Worm (Caenorhabditis elegans) whole organism, L4 larva: ENCODE results near the gene tdc-1.

Experiments used
- Y75B8A.6 ChIP-seq: fragments of 200-800 bp; sonication (Bioruptor generic); IDR thresholded peaks from 2 replicates; pipeline ENCODE4 v1.3.6; 2022; ENCODE audit warnings: missing genetic modification reagents, missing genetic modification characterization, missing compliant biosample characterization
- ZK337.2 ChIP-seq: fragments of 200-800 bp; sonication (Bioruptor generic); IDR thresholded peaks from 2 replicates; pipeline ENCODE4 v1.3.6; 2022; ENCODE audit warnings: missing genetic modification reagents, missing genetic modification characterization, missing compliant biosample characterization
- aly-2 ChIP-seq: sonication (generic microtip); optimal IDR thresholded peaks from 2 replicates; lab custom pipeline; 2018; ENCODE audit warnings: missing biosample characterization, missing genetic modification characterization
- daf-8 ChIP-seq: fragments of 200-800 bp; sonication (Bioruptor generic); IDR thresholded peaks from 2 replicates; pipeline ENCODE4 v1.3.6; 2022; ENCODE audit warnings: missing genetic modification characterization, missing compliant biosample characterization
- fos-1 ChIP-seq: fragments of 150-350 bp; optimal IDR thresholded peaks from 2 replicates; lab custom pipeline; 2014; ENCODE audit warnings: missing biosample characterization, missing genetic modification characterization
- nhr-11 ChIP-seq: fragments of 150-350 bp; optimal IDR thresholded peaks from 2 replicates; lab custom pipeline; 2014; ENCODE audit warnings: missing biosample characterization, missing genetic modification characterization
- pha-4 ChIP-seq, 2 experiments: fragments of 150-350 bp in 1 of 2; fragments of 200-800 bp in 1 of 2; sonication (Bioruptor generic) in 1 of 2; IDR thresholded peaks in 1 of 2; optimal IDR thresholded peaks in 1 of 2; 2 replicates each; pipeline versions ENCODE4 v1.3.6 to Lab custom; 2014 to 2022; ENCODE audit warnings: missing genetic modification characterization in 2 of 2, missing genetic modification reagents in 2 of 2, missing biosample characterization in 1 of 2, missing compliant biosample characterization in 1 of 2
- snpc-4 ChIP-seq: fragments of 150-350 bp; optimal IDR thresholded peaks from 2 replicates; lab custom pipeline; 2014; ENCODE audit warnings: missing biosample characterization, missing genetic modification characterization
- unc-39 ChIP-seq: sonication (generic microtip); optimal IDR thresholded peaks from 2 replicates; lab custom pipeline; 2017; ENCODE audit warnings: missing biosample characterization, missing genetic modification characterization
- unc-62 ChIP-seq, 3 experiments: fragments of 150-350 bp in 1 of 3; sonication (generic microtip); optimal IDR thresholded peaks in 2 of 3; peaks in 1 of 3; 1 replicate in 1 of 3; 2 replicates in 2 of 3; lab custom pipeline; 2014 to 2017; ENCODE audit warnings: missing biosample characterization in 3 of 3, missing genetic modification characterization in 3 of 3, missing genetic modification reagents in 3 of 3, missing genotype in 1 of 3
- ztf-11 ChIP-seq: fragments of 150-350 bp; optimal IDR thresholded peaks from 2 replicates; lab custom pipeline; 2014; ENCODE audit warnings: missing biosample characterization, missing genetic modification characterization

DNA sequence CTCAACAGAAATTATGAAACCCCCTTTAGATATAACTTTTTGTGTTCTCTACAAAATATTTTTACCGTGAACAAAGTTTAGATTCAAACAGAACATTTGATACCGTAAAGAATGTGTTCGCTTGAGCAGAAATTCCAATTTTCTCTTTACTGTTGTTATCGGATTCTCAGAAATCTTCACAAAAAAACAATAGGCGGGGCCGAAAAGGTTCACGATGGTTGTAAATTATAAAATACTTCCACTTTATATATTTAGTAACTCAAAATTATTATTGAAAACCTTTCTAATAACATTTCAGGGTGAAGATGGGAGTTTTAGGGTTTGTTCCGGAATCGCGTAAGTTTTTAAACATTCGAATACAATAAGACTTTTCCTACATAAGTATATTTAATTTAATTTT is 32.2 kb upstream of the tdc-1 start, which contains the start of gene nlp-5:
- TF ChIP-seq ZK337.2 (GFP tag; lab: Robert Waterston, UW) (no peak), nhr-11 (no peak), unc-62 (GFP tag; optimal IDR thresholded peaks at IDR 0.05 in 1 of 2; lab: Kevin White, UChicago) (peak in 1 of 2 experiments; percentile 61), unc-62 (tag; optimal IDR thresholded peaks at IDR 0.05; lab: Kevin White, UChicago) (no peak), fos-1 (tag; lab: Kevin White, UChicago) (no peak), aly-2 (tag; lab: Kevin White, UChicago) (no peak), Y75B8A.6 (GFP tag; lab: Robert Waterston, UW) (no peak), pha-4 (GFP tag; IDR thresholded peaks at IDR 0.05; lab: Robert Waterston, UW) (no peak), pha-4 (tag; optimal IDR thresholded peaks at IDR 0.05; lab: Kevin White, UChicago) (no peak), daf-8 (GFP tag; lab: Robert Waterston, UW) (no peak), ztf-11 (tag; lab: Kevin White, UChicago) (no peak), unc-39 (tag; lab: Kevin White, UChicago) (no peak), snpc-4 (tag; lab: Kevin White, UChicago) (no peak)
